Fruit fly (Drosophila melanogaster): ENCODE measurements around the gene CG7276.

CG7276 gene

DNA sequence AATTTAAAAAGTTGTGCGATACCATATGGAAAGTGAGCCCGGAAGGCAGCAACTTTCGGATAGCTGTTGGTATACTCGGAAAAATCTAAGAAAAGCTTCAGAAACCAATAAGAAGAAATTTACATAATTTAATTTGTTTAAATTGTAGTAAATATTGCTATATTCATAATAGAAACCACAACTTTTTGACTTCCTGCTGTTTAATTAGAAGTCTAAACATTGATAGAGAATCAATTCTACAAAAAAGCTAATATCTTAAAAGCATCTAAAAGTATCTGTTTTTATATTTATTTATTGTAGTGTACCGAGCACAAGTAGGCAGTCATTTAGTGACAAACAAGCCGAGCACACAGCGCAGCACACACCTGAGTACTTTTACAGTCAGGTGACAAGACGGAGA lies 1.7 kb upstream of the CG7276 start, which contains the start of gene CG13455:
Gene CG13455, plus strand, starts transcription at position 301 of the 400 bp plus-strand sequence.
- TF ChIP-seq lz (GFP tag; optimal IDR thresholded peaks at IDR 0.05) (no peak), dac (GFP tag; optimal IDR thresholded peaks at IDR 0.05) (no peak), Eip75B (GFP tag; optimal IDR thresholded peaks at IDR 0.05) (no peak), Blimp-1 (GFP tag; optimal IDR thresholded peaks at IDR 0.05) (no peak), CG1621 (tag; optimal IDR thresholded peaks at IDR 0.05) (no peak), CG8319 (GFP tag; optimal IDR thresholded peaks at IDR 0.05) (no peak), fd59A (GFP tag; optimal IDR thresholded peaks at IDR 0.05) (no peak), CG8119 (GFP tag; IDR thresholded peaks at IDR 0.05) (no peak), Hr4 (GFP tag; optimal IDR thresholded peaks at IDR 0.05) (no peak), Gug (GFP tag; IDR thresholded peaks at IDR 0.05) (no peak)

DNA sequence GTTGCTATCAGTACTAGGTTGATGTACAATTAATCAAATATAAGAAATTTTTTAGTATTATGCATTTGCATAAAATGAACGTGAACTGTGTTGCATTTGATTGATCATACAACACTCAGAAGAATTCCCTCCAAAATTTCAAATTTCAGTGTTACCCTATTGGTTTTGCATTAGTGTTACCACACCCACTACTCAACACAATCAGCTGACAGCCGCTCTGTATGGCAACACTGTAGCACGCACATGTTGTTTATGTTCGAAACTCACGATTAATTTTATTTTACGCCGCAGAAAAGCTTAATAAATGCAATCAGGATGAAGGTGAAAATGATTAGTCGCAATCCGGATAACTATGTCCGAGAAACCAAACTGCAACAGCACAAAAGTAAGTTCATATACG lies 743 bp downstream of the CG7276 start, which contains the start of gene CG7275:
Gene CG7275, plus strand, starts transcription at position 215 of the 400 bp plus-strand sequence.
- TF ChIP-seq Eip78C (GFP tag) (no peak), achi (GFP tag; optimal IDR thresholded peaks at IDR 0.05) (no peak), CG9139 (GFP tag; optimal IDR thresholded peaks at IDR 0.05) (no peak), Gug (GFP tag; IDR thresholded peaks at IDR 0.05) (no peak), acj6 (GFP tag; optimal IDR thresholded peaks at IDR 0.05) (no peak), CG6792 (GFP tag; optimal IDR thresholded peaks at IDR 0.05) (no peak)

DNA sequence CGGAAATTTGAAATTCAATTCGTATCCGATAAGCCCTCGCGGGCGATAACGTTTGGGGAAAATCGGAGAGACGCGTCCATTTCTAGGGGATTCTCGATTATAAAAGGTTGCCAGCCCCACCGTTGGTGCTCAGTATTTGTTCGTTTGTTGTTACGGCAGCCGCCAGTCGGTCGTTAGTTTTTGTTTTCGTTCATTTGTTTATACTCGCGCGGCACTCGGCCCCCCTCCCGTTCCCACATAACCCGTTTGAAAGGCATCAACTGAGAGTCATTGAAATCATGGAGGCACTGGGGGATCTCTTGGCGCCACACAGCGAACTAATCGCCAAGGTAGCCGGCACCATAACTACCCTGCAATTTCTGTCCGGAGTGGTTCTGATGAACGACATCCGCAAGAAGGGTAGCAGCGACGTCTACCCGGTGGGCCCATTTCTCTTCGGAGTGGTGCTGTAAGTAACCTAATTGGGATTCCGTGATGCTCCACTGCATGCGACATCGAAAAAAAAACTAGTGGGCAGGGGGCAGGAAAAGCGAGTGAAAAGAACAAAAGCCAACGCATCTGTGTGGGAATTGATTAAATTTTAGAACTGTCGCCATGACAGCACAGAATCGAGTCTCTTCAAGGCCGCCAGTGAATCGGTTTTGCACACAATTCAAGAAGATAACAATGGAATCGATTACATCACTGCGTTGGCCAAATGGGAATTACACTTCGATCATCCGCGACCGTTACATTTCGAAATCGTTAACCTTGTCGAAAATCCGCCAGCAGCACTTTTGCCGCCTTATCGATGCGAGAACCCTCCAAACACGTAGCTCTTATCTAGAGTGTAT lies 3.0 kb downstream of the CG7276 start, which contains the start of gene CG7272:
Gene CG7272, plus strand, starts transcription at position 126 of the 833 bp plus-strand sequence.
- TF ChIP-seq CG3919 (GFP tag; optimal IDR thresholded peaks at IDR 0.05) = peak; percentile 51
- peak; percentile 60 for TF ChIP-seq Sox14 (GFP tag; optimal IDR thresholded peaks at IDR 0.05)
- TF ChIP-seq Hr4 (GFP tag; optimal IDR thresholded peaks at IDR 0.05) = peak; percentile 0
- TF ChIP-seq Eip78C (GFP tag) = peak; percentile 68
- no peak for TF ChIP-seq lz (GFP tag; optimal IDR thresholded peaks at IDR 0.05)
- TF ChIP-seq pdm3 (GFP tag; optimal IDR thresholded peaks at IDR 0.05) = no peak
- TF ChIP-seq CG32006 (GFP tag; optimal IDR thresholded peaks at IDR 0.05) = peak; percentile 38
- no peak for TF ChIP-seq CG11902 (GFP tag; optimal IDR thresholded peaks at IDR 0.05)
- no peak for TF ChIP-seq CG7368 (GFP tag; optimal IDR thresholded peaks at IDR 0.05)
- TF ChIP-seq CG10669 (GFP tag; optimal IDR thresholded peaks at IDR 0.05) = no peak
- TF ChIP-seq CG6163 (GFP tag; IDR thresholded peaks at IDR 0.05) = peak; percentile 48; the same call in 2 of the 3 replicates
- TF ChIP-seq dac (GFP tag; optimal IDR thresholded peaks at IDR 0.05) = no peak
- no peak for TF ChIP-seq CG6854 (GFP tag; optimal IDR thresholded peaks at IDR 0.05)
- TF ChIP-seq fkh (GFP tag; optimal IDR thresholded peaks at IDR 0.05) = peak; percentile 85
- TF ChIP-seq Hr38 (GFP tag; optimal IDR thresholded peaks at IDR 0.05) = no peak
- TF ChIP-seq CG8119 (GFP tag; IDR thresholded peaks at IDR 0.05) = peak; percentile 25; the same call in 1 of the 3 replicates
- TF ChIP-seq topi (GFP tag; optimal IDR thresholded peaks at IDR 0.05) = peak; percentile 7
- peak; percentile 15; the same call in 1 of the 2 replicates for TF ChIP-seq CG15336 (GFP tag; IDR thresholded peaks at IDR 0.05)
- peak; percentile 28 for TF ChIP-seq Lpt (GFP tag; optimal IDR thresholded peaks at IDR 0.05)
- peak; percentile 26 for TF ChIP-seq vri (GFP tag; optimal IDR thresholded peaks at IDR 0.05)

DNA sequence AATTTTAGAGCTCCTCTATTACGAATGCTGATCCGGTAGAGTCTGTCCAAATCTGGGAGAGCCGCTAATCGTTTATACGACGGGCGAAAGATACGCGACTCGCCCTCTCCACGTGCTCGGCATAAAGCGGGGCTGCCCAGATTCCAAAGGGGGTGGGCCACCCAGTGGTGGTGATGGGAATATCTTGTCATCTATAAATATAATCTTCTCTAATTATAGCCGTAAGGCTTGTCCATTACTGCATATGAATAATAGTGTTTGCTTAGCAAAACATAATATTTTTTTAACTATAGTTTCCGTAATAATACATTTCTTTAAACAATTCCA lies 3.6 kb downstream of the CG7276 start:
- TF ChIP-seq Hr4 (GFP tag; optimal IDR thresholded peaks at IDR 0.05) (no peak), net (GFP tag; optimal IDR thresholded peaks at IDR 0.05) (no peak), eg (GFP tag; IDR thresholded peaks at IDR 0.05) (0 out of 3 replicates have a peak, but pooled peaks have one; percentile 12), Eip78C (GFP tag) (peak; percentile 47)

DNA sequence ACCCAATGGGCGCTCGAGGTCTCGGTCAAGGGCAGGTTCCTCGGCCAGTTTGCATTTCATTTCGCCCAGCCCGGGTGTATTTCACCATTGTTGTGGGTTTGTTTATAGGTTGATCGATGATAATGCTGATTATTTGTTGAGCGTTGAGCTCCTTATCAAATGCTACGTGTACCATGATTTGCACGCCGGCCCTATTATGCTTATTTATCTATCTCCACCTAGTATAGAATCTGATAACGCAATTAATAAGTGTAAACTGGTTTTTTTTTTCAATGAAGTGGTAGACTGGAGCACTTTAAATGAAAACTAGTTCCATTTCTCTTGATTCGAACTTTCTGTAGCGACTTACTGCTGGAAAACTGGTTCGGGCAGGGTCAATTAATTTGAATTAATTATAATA lies 4.3 kb downstream of the CG7276 start:
- TF ChIP-seq CG9139 (GFP tag; optimal IDR thresholded peaks at IDR 0.05) (no peak), eg (GFP tag; IDR thresholded peaks at IDR 0.05) (no peak), Eip78C (GFP tag) (no peak), vri (GFP tag; optimal IDR thresholded peaks at IDR 0.05) (peak; percentile 1), fkh (GFP tag; optimal IDR thresholded peaks at IDR 0.05) (no peak), CG11762 (GFP tag; optimal IDR thresholded peaks at IDR 0.05; ENCODE audit: insufficient read depth) (no peak)
